Worm (Caenorhabditis elegans) whole organism, L2 larva: ENCODE measurements around the gene F49C12.12.
"Not testable (repeated sequence)": the region's sequence is repeated elsewhere in the genome, so short reads cannot be mapped to it uniquely, and the experiment has no call there.

ENCODE experiments used
- C34F6.9 ChIP-seq: fragments of 150-350 bp; optimal IDR thresholded peaks from 2 replicates; lab custom pipeline; 2014; ENCODE audit warnings: missing biosample characterization, missing genetic modification characterization
- F13H6.1 ChIP-seq: sonication (generic microtip); optimal IDR thresholded peaks from 2 replicates; lab custom pipeline; 2016; ENCODE audit warnings: missing genetic modification characterization, missing compliant biosample characterization
- R02D3.7 ChIP-seq: fragments of 150-350 bp; optimal IDR thresholded peaks from 2 replicates; lab custom pipeline; 2014; ENCODE audit warnings: missing biosample characterization, missing genetic modification characterization
- Y55F3AM.14 ChIP-seq: fragments of 200-800 bp; sonication (Bioruptor generic); optimal IDR thresholded peaks from 2 replicates; lab custom pipeline; 2018; ENCODE audit warnings: mild to moderate bottlenecking, missing genetic modification characterization, missing compliant biosample characterization
- aly-2 ChIP-seq: fragments of 150-350 bp; optimal IDR thresholded peaks from 2 replicates; lab custom pipeline; 2014; ENCODE audit warnings: missing biosample characterization, missing genetic modification characterization
- ama-1 ChIP-seq: fragments of 150-350 bp; optimal IDR thresholded peaks from 2 replicates; lab custom pipeline; 2018; ENCODE audit warnings: inconsistent platforms
- blmp-1 ChIP-seq: sonication (generic microtip); optimal IDR thresholded peaks from 2 replicates; lab custom pipeline; 2017; ENCODE audit warnings: missing genetic modification characterization, mild to moderate bottlenecking, missing compliant biosample characterization, antibody characterized with exemption, moderate library complexity; ENCODE audit not compliant: insufficient read depth
- ceh-16 ChIP-seq: fragments of 150-350 bp; optimal IDR thresholded peaks from 2 replicates; lab custom pipeline; 2014; ENCODE audit warnings: missing biosample characterization, missing genetic modification characterization
- ceh-82 ChIP-seq: fragments of 150-350 bp; optimal IDR thresholded peaks from 2 replicates; lab custom pipeline; 2014; ENCODE audit warnings: missing biosample characterization, missing genetic modification characterization
- crh-2 ChIP-seq: sonication (generic microtip); optimal IDR thresholded peaks from 2 replicates; lab custom pipeline; 2017; ENCODE audit warnings: missing biosample characterization, missing genetic modification characterization
- egl-27 ChIP-seq: sonication (generic microtip); optimal IDR thresholded peaks from 3 replicates; lab custom pipeline; 2017; ENCODE audit warnings: missing biosample characterization, missing genetic modification reagents, missing genetic modification characterization
- elt-1 ChIP-seq: fragments of 150-350 bp; optimal IDR thresholded peaks from 2 replicates; lab custom pipeline; 2014; ENCODE audit warnings: missing biosample characterization, missing genetic modification characterization
- elt-3 ChIP-seq: sonication (generic microtip); optimal IDR thresholded peaks from 2 replicates; lab custom pipeline; 2017; ENCODE audit warnings: missing biosample characterization, missing genetic modification characterization
- fos-1 ChIP-seq: fragments of 150-350 bp; optimal IDR thresholded peaks from 2 replicates; lab custom pipeline; 2014; ENCODE audit warnings: missing biosample characterization, missing genetic modification characterization
- gmeb-1 ChIP-seq: fragments of 150-350 bp; optimal IDR thresholded peaks from 2 replicates; lab custom pipeline; 2014; ENCODE audit warnings: missing biosample characterization, missing genetic modification characterization
- lin-11 ChIP-seq: fragments of 150-350 bp; sonication (generic microtip); optimal IDR thresholded peaks from 2 replicates; lab custom pipeline; 2014; ENCODE audit warnings: missing biosample characterization, missing genetic modification characterization, inconsistent platforms, mixed read lengths
- lin-13 ChIP-seq: fragments of 150-350 bp; optimal IDR thresholded peaks from 2 replicates; lab custom pipeline; 2014; ENCODE audit warnings: missing biosample characterization, missing genetic modification reagents, missing genetic modification characterization
- lsy-2 ChIP-seq, 2 experiments: fragments of 150-350 bp in 1 of 2; sonication (generic microtip) in 1 of 2; optimal IDR thresholded peaks; 2 replicates each; lab custom pipeline; 2014 to 2017; ENCODE audit warnings: missing biosample characterization in 2 of 2, missing genetic modification characterization in 2 of 2
- mab-5 ChIP-seq: fragments of 150-350 bp; optimal IDR thresholded peaks from 2 replicates; lab custom pipeline; 2014; ENCODE audit warnings: missing biosample characterization, missing genetic modification characterization
- mbf-1 ChIP-seq: sonication (generic microtip); optimal IDR thresholded peaks from 2 replicates; lab custom pipeline; 2017; ENCODE audit warnings: missing biosample characterization, missing genetic modification characterization
- mdl-1 ChIP-seq, 2 experiments: fragments of 150-350 bp in 1 of 2; sonication (generic microtip) in 1 of 2; optimal IDR thresholded peaks; 2 replicates each; lab custom pipeline; 2017; ENCODE audit warnings: missing biosample characterization in 2 of 2, missing genetic modification characterization in 2 of 2
- nhr-10 ChIP-seq: sonication (generic microtip); optimal IDR thresholded peaks from 2 replicates; lab custom pipeline; 2017; ENCODE audit warnings: missing biosample characterization, missing genetic modification characterization
- nhr-11 ChIP-seq: fragments of 150-350 bp; optimal IDR thresholded peaks from 2 replicates; lab custom pipeline; 2014; ENCODE audit warnings: missing biosample characterization, missing genetic modification characterization
- nhr-12 ChIP-seq: fragments of 150-350 bp; optimal IDR thresholded peaks from 2 replicates; lab custom pipeline; 2014; ENCODE audit warnings: missing biosample characterization, missing genetic modification characterization
- nhr-129 ChIP-seq: fragments of 150-350 bp; optimal IDR thresholded peaks from 2 replicates; lab custom pipeline; 2014; ENCODE audit warnings: missing biosample characterization, missing genetic modification characterization
- nhr-21 ChIP-seq: fragments of 150-350 bp; optimal IDR thresholded peaks from 2 replicates; lab custom pipeline; 2014; ENCODE audit warnings: missing biosample characterization, missing genetic modification characterization
- nhr-23 ChIP-seq: fragments of 150-350 bp; optimal IDR thresholded peaks from 2 replicates; lab custom pipeline; 2014; ENCODE audit warnings: missing biosample characterization, missing genetic modification reagents, missing genetic modification characterization
- nhr-237 ChIP-seq: fragments of 150-350 bp; optimal IDR thresholded peaks from 2 replicates; lab custom pipeline; 2014; ENCODE audit warnings: missing biosample characterization, missing genetic modification characterization
- nhr-25 ChIP-seq: fragments of 150-350 bp; sonication (generic microtip); optimal IDR thresholded peaks from 3 replicates; lab custom pipeline; 2014; ENCODE audit warnings: missing biosample characterization, missing genetic modification characterization
- nhr-6 ChIP-seq: fragments of 150-350 bp; optimal IDR thresholded peaks from 2 replicates; lab custom pipeline; 2014; ENCODE audit warnings: missing biosample characterization, missing genetic modification characterization
- nhr-77 ChIP-seq: fragments of 150-350 bp; optimal IDR thresholded peaks from 2 replicates; lab custom pipeline; 2014; ENCODE audit warnings: missing biosample characterization, missing genetic modification characterization
- peb-1 ChIP-seq: fragments of 150-350 bp; optimal IDR thresholded peaks from 2 replicates; lab custom pipeline; 2014; ENCODE audit warnings: missing biosample characterization, missing genetic modification characterization
- sem-4 ChIP-seq: fragments of 150-350 bp; optimal IDR thresholded peaks from 2 replicates; lab custom pipeline; 2014; ENCODE audit warnings: missing biosample characterization, missing genetic modification reagents, missing genetic modification characterization
- skn-1 ChIP-seq: sonication (generic microtip); optimal IDR thresholded peaks from 2 replicates; lab custom pipeline; 2017; ENCODE audit warnings: missing biosample characterization, missing genetic modification characterization
- sma-3 ChIP-seq: sonication (generic microtip); optimal IDR thresholded peaks from 2 replicates; lab custom pipeline; 2016; ENCODE audit warnings: missing genetic modification reagents, missing genetic modification characterization, missing compliant biosample characterization
- snpc-4 ChIP-seq: fragments of 150-350 bp; optimal IDR thresholded peaks from 2 replicates; lab custom pipeline; 2014; ENCODE audit warnings: missing biosample characterization, missing genetic modification characterization
- unc-55 ChIP-seq: fragments of 150-350 bp; sonication (generic microtip); optimal IDR thresholded peaks from 3 replicates; lab custom pipeline; 2014; ENCODE audit warnings: missing biosample characterization, missing genetic modification reagents, missing genetic modification characterization
- unc-62 ChIP-seq: fragments of 150-350 bp; optimal IDR thresholded peaks from 2 replicates; lab custom pipeline; 2014; ENCODE audit warnings: missing biosample characterization, missing genetic modification reagents, missing genetic modification characterization
- zag-1 ChIP-seq: fragments of 150-350 bp; optimal IDR thresholded peaks from 2 replicates; lab custom pipeline; 2014; ENCODE audit warnings: missing biosample characterization, missing genetic modification characterization
- ztf-1 ChIP-seq: fragments of 200-800 bp; sonication (Bioruptor generic); conservative IDR thresholded peaks from 2 replicates; pipeline ENCODE4 v1.3.6; 2022; ENCODE audit warnings: missing genetic modification characterization, missing compliant biosample characterization
- ztf-11 ChIP-seq: sonication (generic microtip); optimal IDR thresholded peaks from 2 replicates; lab custom pipeline; 2017; ENCODE audit warnings: missing biosample characterization, missing genetic modification characterization
- ztf-4 ChIP-seq: fragments of 150-350 bp; optimal IDR thresholded peaks from 2 replicates; lab custom pipeline; 2014; ENCODE audit warnings: missing biosample characterization, missing genetic modification characterization

The F49C12.12 gene

ce11 chrIV:9316068-9316681, 4.7 kb downstream of the F49C12.12 start, which contains the start of the genes F49C12.9 and rpn-7:
Gene F49C12.9, minus strand, starts transcription at chrIV:9316215.
Gene rpn-7, plus strand, starts transcription at chrIV:9316631.
- TF ChIP-seq peb-1: no peak
- TF ChIP-seq fos-1: peak; percentile 11
- peak; percentile 65 for TF ChIP-seq unc-55 (GFP tag; lab: Kevin White, UChicago)
- TF ChIP-seq aly-2 (tag; lab: Kevin White, UChicago): no peak
- no peak for TF ChIP-seq Y55F3AM.14 (GFP tag; lab: Kevin White, UChicago)
- no peak for TF ChIP-seq nhr-21
- TF ChIP-seq C34F6.9 (tag; lab: Kevin White, UChicago): peak; percentile 59
- TF ChIP-seq nhr-25 (tag; lab: Kevin White, UChicago): no peak
- TF ChIP-seq nhr-77 (tag; lab: Kevin White, UChicago): no peak
- no peak for TF ChIP-seq ceh-16 (tag; lab: Kevin White, UChicago)
- no peak for TF ChIP-seq F13H6.1
- no peak for TF ChIP-seq elt-3
- TF ChIP-seq snpc-4 (tag; lab: Kevin White, UChicago): no peak
- no peak for TF ChIP-seq nhr-10 (tag; lab: Kevin White, UChicago)
- TF ChIP-seq lin-13: no peak
- no peak for TF ChIP-seq ztf-1 (GFP tag; lab: Robert Waterston, UW)
- peak; percentile 18 for TF ChIP-seq lin-11 (tag; lab: Kevin White, UChicago)
- TF ChIP-seq egl-27 (tag; lab: Kevin White, UChicago): no peak
- TF ChIP-seq elt-1: no peak
- no peak for TF ChIP-seq ztf-4 (tag; lab: Kevin White, UChicago)
- no peak for TF ChIP-seq zag-1
- TF ChIP-seq mab-5 (tag; lab: Kevin White, UChicago): no peak
- TF ChIP-seq ceh-82 (tag; lab: Kevin White, UChicago): no peak
- TF ChIP-seq ama-1 (lab: Kevin White, UChicago): no peak
- no peak for TF ChIP-seq unc-62
- TF ChIP-seq nhr-12 (tag; lab: Kevin White, UChicago): no peak
- TF ChIP-seq lsy-2 (tag; optimal IDR thresholded peaks at IDR 0.05; lab: Kevin White, UChicago): peak in 1 of 2 experiments; percentile 3
- no peak for TF ChIP-seq nhr-6
- peak; percentile 97 for TF ChIP-seq skn-1 (tag; lab: Kevin White, UChicago)
- TF ChIP-seq blmp-1 (tag; lab: Kevin White, UChicago): no peak
- no peak for TF ChIP-seq ztf-11
- no peak for TF ChIP-seq nhr-23 (tag; lab: Kevin White, UChicago)
- TF ChIP-seq mbf-1 (tag; lab: Kevin White, UChicago): no peak
- no peak for TF ChIP-seq mdl-1 (tag; optimal IDR thresholded peaks at IDR 0.05; lab: Kevin White, UChicago)
- TF ChIP-seq nhr-129 (tag; lab: Kevin White, UChicago): peak; percentile 61
- TF ChIP-seq crh-2: peak; percentile 5
- no peak for TF ChIP-seq R02D3.7 (tag; lab: Kevin White, UChicago)
- TF ChIP-seq sma-3: peak; percentile 6
- no peak for TF ChIP-seq nhr-11 (tag; lab: Kevin White, UChicago)
- peak; percentile 26 for TF ChIP-seq gmeb-1 (tag; lab: Kevin White, UChicago)
- TF ChIP-seq nhr-237: no peak
- no peak for TF ChIP-seq sem-4

- TF ChIP-seq sma-3; ceh-82 (tag; lab: Kevin White, UChicago); ceh-16 (tag; lab: Kevin White, UChicago): not testable (repeated sequence)
Observed at ce11 chrIV:9312827-9313226, 8.1 kb downstream of the F49C12.12 start, which contains the start of gene F49C12.7. Gene F49C12.7, minus strand, starts transcription at chrIV:9312927.
